Fruit fly (Drosophila melanogaster): Measurements from ENCODE around the gene CG6293.

The CG6293 gene

dm6 chr3R:10268101-10268864, 43.1 kb downstream of the CG6293 start (continued):
- TF ChIP-seq CG17361 (GFP tag; IDR thresholded peaks at IDR 0.05) (peak; percentile 86), org-1 (GFP tag; optimal IDR thresholded peaks at IDR 0.05) (peak; percentile 84), CG8388 (GFP tag; optimal IDR thresholded peaks at IDR 0.05) (peak; percentile 84), emc (GFP tag; optimal IDR thresholded peaks at IDR 0.05) (peak; percentile 52), CG9876 (GFP tag; optimal IDR thresholded peaks at IDR 0.05) (peak; percentile 20), ro (GFP tag; IDR thresholded peaks at IDR 0.05) (no peak), CG5953 (GFP tag; IDR thresholded peaks at IDR 0.05) (0 out of 2 replicates have a peak, but pooled peaks have one; percentile 23), CG13424 (tag; optimal IDR thresholded peaks at IDR 0.05) (peak; percentile 88), CG16863 (GFP tag; optimal IDR thresholded peaks at IDR 0.05) (peak; percentile 77), Lhr (GFP tag; optimal IDR thresholded peaks at IDR 0.05) (peak; percentile 30), CrebB (tag; optimal IDR thresholded peaks at IDR 0.05) (peak; percentile 65), CG6654 (GFP tag; optimal IDR thresholded peaks at IDR 0.05) (peak; percentile 58), CG17568 (GFP tag; optimal IDR thresholded peaks at IDR 0.05) (peak; percentile 78), gce (GFP tag; IDR thresholded peaks at IDR 0.05) (0 out of 3 replicates have a peak, but pooled peaks have one; percentile 37), CG4360 (GFP tag; IDR thresholded peaks at IDR 0.05) (peak; percentile 33; the same call in 1 of the 2 replicates), Doc3 (GFP tag; IDR thresholded peaks at IDR 0.05; ENCODE audit: partially characterized antibody) (no peak), tio (GFP tag; optimal IDR thresholded peaks at IDR 0.05) (peak; percentile 82), CG4730 (GFP tag; IDR thresholded peaks at IDR 0.05) (peak; percentile 55), bowl (GFP tag; IDR thresholded peaks at IDR 0.05) (no peak), CG31388 (GFP tag; optimal IDR thresholded peaks at IDR 0.05) (peak; percentile 45), fd96Cb (tag; optimal IDR thresholded peaks at IDR 0.05) (peak; percentile 83), E2f2 (GFP tag; IDR thresholded peaks at IDR 0.05) (peak; percentile 49), tx (GFP tag; optimal IDR thresholded peaks at IDR 0.05) (peak; percentile 62), CG15073 (GFP tag; optimal IDR thresholded peaks at IDR 0.05) (peak; percentile 3), Vsx1 (GFP tag; optimal IDR thresholded peaks at IDR 0.05) (peak; percentile 68), Hr3 (GFP tag; optimal IDR thresholded peaks at IDR 0.05) (peak; percentile 68), cg (GFP tag; optimal IDR thresholded peaks at IDR 0.05) (peak; percentile 44), CHES-1-like (GFP tag; optimal IDR thresholded peaks at IDR 0.05) (peak; percentile 76), ab (GFP tag; optimal IDR thresholded peaks at IDR 0.05) (peak; percentile 31), tap (tag; optimal IDR thresholded peaks at IDR 0.05) (peak; percentile 77), Awh (GFP tag; IDR thresholded peaks at IDR 0.05) (peak; percentile 60; the same call in 1 of the 2 replicates), crp (GFP tag; optimal IDR thresholded peaks at IDR 0.05) (peak in 1 of 2 experiments; percentile 42), fu2 (GFP tag; optimal IDR thresholded peaks at IDR 0.05) (peak; percentile 82), Ets97D (GFP tag; optimal IDR thresholded peaks at IDR 0.05) (peak; percentile 42), Sin3A (optimal IDR thresholded peaks at IDR 0.05) (no peak), Nf-YC (tag; optimal IDR thresholded peaks at IDR 0.05) (peak; percentile 67), CG32767 (GFP tag; IDR thresholded peaks at IDR 0.05) (peak; percentile 68; the same call in 1 of the 2 replicates), dan (GFP tag; IDR thresholded peaks at IDR 0.05) (no peak), croc (GFP tag; conservative IDR thresholded peaks at IDR 0.05) (no peak; the same call in 2 of the 3 replicates), btn (GFP tag; optimal IDR thresholded peaks at IDR 0.05) (no peak), D19B (GFP tag; optimal IDR thresholded peaks at IDR 0.05) (peak; percentile 70), CG1529 (GFP tag; optimal IDR thresholded peaks at IDR 0.05) (peak; percentile 64), lbe (GFP tag; optimal IDR thresholded peaks at IDR 0.05) (peak; percentile 52), CG3163 (GFP tag; optimal IDR thresholded peaks at IDR 0.05) (peak; percentile 55), CG1233 (GFP tag; optimal IDR thresholded peaks at IDR 0.05) (peak; percentile 86), Tbp (GFP tag; optimal IDR thresholded peaks at IDR 0.05) (no peak), Mad (GFP tag; optimal IDR thresholded peaks at IDR 0.05) (peak; percentile 71), grau (tag; optimal IDR thresholded peaks at IDR 0.05) (peak; percentile 89), CG15514 (GFP tag; optimal IDR thresholded peaks at IDR 0.05) (peak; percentile 69), al (GFP tag; IDR thresholded peaks at IDR 0.05) (peak; percentile 69)

All from whole organism, embryonic.